Fruit fly (Drosophila melanogaster): ENCODE data around the gene CG34051.

The CG34051 gene

dm6 chr2L:19989658-19990362 lies 29.0 kb upstream of the CG34051 start:
- TF ChIP-seq Snoo (tag; optimal IDR thresholded peaks at IDR 0.05) (no peak), CG10348 (GFP tag; IDR thresholded peaks at IDR 0.05) (no peak), Ets98B (GFP tag; IDR thresholded peaks at IDR 0.05) (no peak), CG13204 (GFP tag; optimal IDR thresholded peaks at IDR 0.05) (no peak), CG12605 (GFP tag; IDR thresholded peaks at IDR 0.05) (no peak), Pif1B (GFP tag; optimal IDR thresholded peaks at IDR 0.05) (no peak), CG34367 (tag; optimal IDR thresholded peaks at IDR 0.05) (no peak), CG15710 (tag; optimal IDR thresholded peaks at IDR 0.05) (peak; percentile 9), CG17806 (tag; optimal IDR thresholded peaks at IDR 0.05) (no peak), CG32121 (GFP tag; IDR thresholded peaks at IDR 0.05) (no peak), CG9948 (tag; optimal IDR thresholded peaks at IDR 0.05) (no peak), D1 (tag; optimal IDR thresholded peaks at IDR 0.05) (no peak), fd96Ca (GFP tag; IDR thresholded peaks at IDR 0.05) (no peak), CG8301 (tag; optimal IDR thresholded peaks at IDR 0.05) (no peak), CG8159 (tag; optimal IDR thresholded peaks at IDR 0.05) (peak; percentile 27), gl (tag; optimal IDR thresholded peaks at IDR 0.05) (no peak), Pif1A (GFP tag; optimal IDR thresholded peaks at IDR 0.05) (no peak), CG4496 (GFP tag; IDR thresholded peaks at IDR 0.05) (no peak), rn (GFP tag; IDR thresholded peaks at IDR 0.05) (no peak), CG14655 (GFP tag; optimal IDR thresholded peaks at IDR 0.05) (peak; percentile 33), EcR (GFP tag; optimal IDR thresholded peaks at IDR 0.05) (no peak)

dm6 chr2L:19987875-19988665 lies 27.2 kb upstream of the CG34051 start:
- TF ChIP-seq rn (GFP tag; IDR thresholded peaks at IDR 0.05) = no peak
- TF ChIP-seq CG14655 (GFP tag; optimal IDR thresholded peaks at IDR 0.05) = peak; percentile 45
- 0 out of 2 replicates have a peak, but pooled peaks have one; percentile 26 for TF ChIP-seq CG32121 (GFP tag; IDR thresholded peaks at IDR 0.05)

- TF ChIP-seq CG15710 (tag; optimal IDR thresholded peaks at IDR 0.05) (no peak), D1 (tag; optimal IDR thresholded peaks at IDR 0.05) (no peak), CG9948 (tag; optimal IDR thresholded peaks at IDR 0.05) (no peak), Pif1A (GFP tag; optimal IDR thresholded peaks at IDR 0.05) (no peak), rn (GFP tag; IDR thresholded peaks at IDR 0.05) (no peak), Ets98B (GFP tag; IDR thresholded peaks at IDR 0.05) (no peak), CG14655 (GFP tag; optimal IDR thresholded peaks at IDR 0.05) (no peak), Snoo (tag; optimal IDR thresholded peaks at IDR 0.05) (no peak), CG32121 (GFP tag; IDR thresholded peaks at IDR 0.05) (no peak), CG13204 (GFP tag; optimal IDR thresholded peaks at IDR 0.05) (no peak), gl (tag; optimal IDR thresholded peaks at IDR 0.05) (no peak), EcR (GFP tag; optimal IDR thresholded peaks at IDR 0.05) (no peak), CG8301 (tag; optimal IDR thresholded peaks at IDR 0.05) (no peak), CG34367 (tag; optimal IDR thresholded peaks at IDR 0.05) (no peak), fd96Ca (GFP tag; IDR thresholded peaks at IDR 0.05) (no peak), CG10348 (GFP tag; IDR thresholded peaks at IDR 0.05) (no peak), CG17806 (tag; optimal IDR thresholded peaks at IDR 0.05) (no peak), CG4496 (GFP tag; IDR thresholded peaks at IDR 0.05) (no peak), CG8159 (tag; optimal IDR thresholded peaks at IDR 0.05) (no peak), Pif1B (GFP tag; optimal IDR thresholded peaks at IDR 0.05) (no peak)
Measured at dm6 chr2L:19967390-19967789, 6.6 kb upstream of the CG34051 start, which contains the start of gene Hf. Gene Hf, minus strand, starts transcription at chr2L:19967685.

- no peak for TF ChIP-seq CG10348 (GFP tag; IDR thresholded peaks at IDR 0.05)
- no peak for TF ChIP-seq Pif1B (GFP tag; optimal IDR thresholded peaks at IDR 0.05)
- TF ChIP-seq D1 (tag; optimal IDR thresholded peaks at IDR 0.05) = no peak
- no peak for TF ChIP-seq CG34367 (tag; optimal IDR thresholded peaks at IDR 0.05)
Measured at dm6 chr2L:19966410-19966809, 5.6 kb upstream of the CG34051 start, which contains the start of gene OS9. Gene OS9, minus strand, starts transcription at chr2L:19966510.

DNA sequence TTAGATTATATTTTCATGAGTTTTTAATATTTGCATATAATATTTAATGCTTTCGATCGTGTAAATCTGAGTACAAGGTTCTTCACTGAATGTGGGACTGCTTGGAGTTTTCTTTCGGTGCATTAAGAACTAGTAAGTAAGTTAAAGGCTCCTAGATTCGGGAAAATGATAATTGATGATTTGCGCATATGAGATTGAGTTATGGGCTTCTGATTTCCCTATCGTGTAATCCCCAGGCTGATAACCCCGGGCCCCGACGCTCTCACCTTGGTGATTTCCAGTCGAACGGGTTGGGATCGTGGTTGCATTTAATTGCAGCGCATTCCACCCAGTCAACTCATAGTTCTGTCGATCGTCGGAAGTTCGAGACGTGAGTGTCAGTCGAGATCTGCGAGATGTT lies 3.0 kb upstream of the CG34051 start, which contains the start of gene CG10680:
Gene CG10680, plus strand, starts transcription at position 301 of the 400 bp plus-strand sequence.
- peak; percentile 6 for TF ChIP-seq EcR (GFP tag; optimal IDR thresholded peaks at IDR 0.05)
- TF ChIP-seq rn (GFP tag; IDR thresholded peaks at IDR 0.05) = no peak

DNA sequence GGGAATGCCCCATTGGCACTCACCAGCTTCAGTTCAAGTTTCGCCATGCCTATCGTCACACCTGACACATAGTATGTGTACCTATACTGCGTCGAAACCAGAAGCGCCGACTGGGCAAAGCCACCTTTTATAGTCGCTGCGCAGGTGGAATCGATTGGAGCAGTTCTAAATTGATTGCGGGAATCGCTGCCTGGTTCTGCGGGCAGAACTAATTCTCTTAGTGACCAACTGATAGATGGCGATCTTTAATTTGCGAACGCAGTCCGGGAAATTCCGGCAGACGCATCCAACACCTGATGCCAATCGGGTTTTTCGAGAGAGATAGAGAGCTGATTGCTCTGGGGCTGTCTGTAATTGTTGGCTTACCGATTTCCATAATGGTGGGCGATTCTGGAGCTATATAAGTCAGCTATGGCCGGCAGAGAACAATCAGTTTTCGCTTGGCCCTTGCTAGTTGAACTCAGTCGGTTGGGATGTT lies 1.5 kb upstream of the CG34051 start, which contains the start of the genes CG13965 and CG16772:
Gene CG13965, minus strand, starts transcription at position 101 of the 478 bp plus-strand sequence.
Gene CG16772, plus strand, starts transcription at position 428 of the 478 bp plus-strand sequence.
- TF ChIP-seq CG13204 (GFP tag; optimal IDR thresholded peaks at IDR 0.05) (no peak), CG10348 (GFP tag; IDR thresholded peaks at IDR 0.05) (no peak), D1 (tag; optimal IDR thresholded peaks at IDR 0.05) (no peak), rn (GFP tag; IDR thresholded peaks at IDR 0.05) (no peak), gl (tag; optimal IDR thresholded peaks at IDR 0.05) (no peak), Pif1A (GFP tag; optimal IDR thresholded peaks at IDR 0.05) (no peak), EcR (GFP tag; optimal IDR thresholded peaks at IDR 0.05) (no peak), CG15710 (tag; optimal IDR thresholded peaks at IDR 0.05) (no peak), CG17806 (tag; optimal IDR thresholded peaks at IDR 0.05) (no peak), CG14655 (GFP tag; optimal IDR thresholded peaks at IDR 0.05) (no peak), CG8159 (tag; optimal IDR thresholded peaks at IDR 0.05) (no peak), Pif1B (GFP tag; optimal IDR thresholded peaks at IDR 0.05) (no peak), Ets98B (GFP tag; IDR thresholded peaks at IDR 0.05) (no peak)

Data from whole organism, pupa.